Fruit fly (Drosophila melanogaster) whole organism, wandering third instar larva: Measurements from ENCODE around the gene CG3164.

Source experiments
- Abd-B ChIP-seq: fragments of >200 bp; optimal IDR thresholded peaks from 2 replicates; lab custom pipeline; 2017; ENCODE audit warnings: missing biosample characterization, missing genetic modification characterization
- CG32264 ChIP-seq: fragments of 200-800 bp; sonication (Bioruptor generic); optimal IDR thresholded peaks from 2 replicates; lab custom pipeline; 2016; ENCODE audit warnings: missing biosample characterization, missing genetic modification characterization
- Dfd ChIP-seq: fragments of >200 bp; optimal IDR thresholded peaks from 2 replicates; lab custom pipeline; 2017; ENCODE audit warnings: missing biosample characterization, missing genetic modification characterization
- Dif ChIP-seq: fragments of 200-275, 200-300 bp; sonication (Bioruptor generic); optimal IDR thresholded peaks from 2 replicates; lab custom pipeline; 2018; ENCODE audit warnings: missing biosample characterization, missing genetic modification characterization; ENCODE audit not compliant: partially characterized antibody
- GATAd ChIP-seq: sonication (Bioruptor generic); optimal IDR thresholded peaks from 2 replicates; lab custom pipeline; 2016; ENCODE audit warnings: missing biosample characterization, missing genetic modification characterization
- HLH106 ChIP-seq: fragments of 200-800 bp; optimal IDR thresholded peaks from 3 replicates; lab custom pipeline; 2019; ENCODE audit warnings: missing biosample characterization, mild to moderate bottlenecking, missing genetic modification characterization, moderate library complexity
- Hnf4 ChIP-seq: fragments of 200-800 bp; sonication (Bioruptor generic); optimal IDR thresholded peaks from 2 replicates; lab custom pipeline; 2016; ENCODE audit warnings: missing biosample characterization, mild to moderate bottlenecking, missing genetic modification characterization
- Hr83 ChIP-seq: fragments of 200-300 bp; sonication (Bioruptor generic); optimal IDR thresholded peaks from 2 replicates; lab custom pipeline; 2016; ENCODE audit warnings: missing biosample characterization, mild to moderate bottlenecking, missing genetic modification characterization, moderate library complexity; ENCODE audit not compliant: poor library complexity, severe bottlenecking
- Jra ChIP-seq: sonication (Bioruptor generic); optimal IDR thresholded peaks from 2 replicates; lab custom pipeline; 2016; ENCODE audit warnings: missing biosample characterization, missing genetic modification characterization
- Myc ChIP-seq: fragments of >200 bp; optimal IDR thresholded peaks from 2 replicates; lab custom pipeline; 2017
- N ChIP-seq: fragments of >200 bp; optimal IDR thresholded peaks from 2 replicates; lab custom pipeline; 2018; ENCODE audit warnings: missing biosample characterization, missing external identifiers, missing genetic modification characterization
- OdsH ChIP-seq: fragments of 200-800 bp; sonication (Bioruptor generic); optimal IDR thresholded peaks from 2 replicates; lab custom pipeline; 2016; ENCODE audit warnings: missing biosample characterization, mild to moderate bottlenecking, missing genetic modification characterization
- Rel ChIP-seq, 2 experiments: fragments of 200-800 bp; sonication (Bioruptor generic) in 1 of 2; optimal IDR thresholded peaks; 2 replicates in 1 of 2; 3 replicates in 1 of 2; lab custom pipeline; 2016 to 2019; ENCODE audit warnings: mild to moderate bottlenecking in 2 of 2, missing biosample characterization in 2 of 2, missing genetic modification characterization in 2 of 2, moderate library complexity in 1 of 2
- Vsx2 ChIP-seq: fragments of 200-300, 225-300 bp; sonication (Bioruptor generic); optimal IDR thresholded peaks from 2 replicates; lab custom pipeline; 2018; ENCODE audit warnings: missing biosample characterization, missing genetic modification characterization; ENCODE audit not compliant: partially characterized antibody
- br ChIP-seq: fragments of 200-800 bp; sonication (Bioruptor generic); optimal IDR thresholded peaks from 2 replicates; lab custom pipeline; 2016; ENCODE audit warnings: missing biosample characterization, missing genetic modification characterization
- brk ChIP-seq: fragments of 200-800 bp; sonication (Bioruptor generic); optimal IDR thresholded peaks from 2 replicates; lab custom pipeline; 2016; ENCODE audit warnings: missing biosample characterization, mild to moderate bottlenecking, missing genetic modification characterization
- dmrt93B ChIP-seq: fragments of 200-800 bp; sonication (Bioruptor generic); optimal IDR thresholded peaks from 2 replicates; lab custom pipeline; 2018; ENCODE audit warnings: missing biosample characterization, mild to moderate bottlenecking, missing genetic modification characterization
- dsf ChIP-seq: sonication (Bioruptor generic); optimal IDR thresholded peaks from 2 replicates; lab custom pipeline; 2016; ENCODE audit warnings: missing biosample characterization, missing genetic modification characterization, borderline replicate concordance
- foxo ChIP-seq, 2 experiments: fragments of 200-800 bp; sonication (Bioruptor generic); optimal IDR thresholded peaks; 2 replicates in 1 of 2; 3 replicates in 1 of 2; lab custom pipeline; 2016 to 2017; ENCODE audit warnings: missing biosample characterization in 2 of 2, missing genetic modification characterization in 2 of 2
- fru ChIP-seq: fragments of 200-800 bp; sonication (Bioruptor generic); optimal IDR thresholded peaks from 3 replicates; lab custom pipeline; 2016; ENCODE audit warnings: missing biosample characterization, mild to moderate bottlenecking, missing genetic modification characterization
- h ChIP-seq: fragments of 200-800 bp; sonication (Bioruptor generic); optimal IDR thresholded peaks from 3 replicates; lab custom pipeline; 2016; ENCODE audit warnings: missing biosample characterization, mild to moderate bottlenecking, missing genetic modification characterization
- jim ChIP-seq: fragments of 175-275, 200-325 bp; sonication (Bioruptor generic); optimal IDR thresholded peaks from 2 replicates; lab custom pipeline; 2016; ENCODE audit warnings: missing biosample characterization, mild to moderate bottlenecking, missing genetic modification characterization
- lola ChIP-seq: fragments of >200 bp; optimal IDR thresholded peaks from 2 replicates; lab custom pipeline; 2017; ENCODE audit warnings: missing biosample characterization, missing genetic modification characterization
- rgr ChIP-seq: fragments of 200-800 bp; sonication (Bioruptor generic); optimal IDR thresholded peaks from 3 replicates; lab custom pipeline; 2016; ENCODE audit warnings: missing biosample characterization, mild to moderate bottlenecking, missing genetic modification characterization
- usp ChIP-seq: fragments of >200 bp; optimal IDR thresholded peaks from 2 replicates; lab custom pipeline; 2017; ENCODE audit warnings: missing biosample characterization, missing genetic modification characterization

Gene CG3164

dm6 chr2L:128977-129941, 1.3 kb downstream of the CG3164 start (continued):
- TF ChIP-seq Jra (GFP tag; lab: Kevin White, UChicago), result peak; percentile 87
- TF ChIP-seq h (GFP tag; lab: Kevin White, UChicago), result peak; percentile 88
- TF ChIP-seq Rel (GFP tag; optimal IDR thresholded peaks at IDR 0.05; lab: Kevin White, UChicago), result peak; percentile 45
- peak; percentile 78 for TF ChIP-seq Rel (tag; optimal IDR thresholded peaks at IDR 0.05; lab: Kevin White, UChicago)
- peak; percentile 50 for TF ChIP-seq foxo (GFP tag; optimal IDR thresholded peaks at IDR 0.05; lab: Kevin White, UChicago)
- TF ChIP-seq, all 38 proteins: peak for 21

DNA sequence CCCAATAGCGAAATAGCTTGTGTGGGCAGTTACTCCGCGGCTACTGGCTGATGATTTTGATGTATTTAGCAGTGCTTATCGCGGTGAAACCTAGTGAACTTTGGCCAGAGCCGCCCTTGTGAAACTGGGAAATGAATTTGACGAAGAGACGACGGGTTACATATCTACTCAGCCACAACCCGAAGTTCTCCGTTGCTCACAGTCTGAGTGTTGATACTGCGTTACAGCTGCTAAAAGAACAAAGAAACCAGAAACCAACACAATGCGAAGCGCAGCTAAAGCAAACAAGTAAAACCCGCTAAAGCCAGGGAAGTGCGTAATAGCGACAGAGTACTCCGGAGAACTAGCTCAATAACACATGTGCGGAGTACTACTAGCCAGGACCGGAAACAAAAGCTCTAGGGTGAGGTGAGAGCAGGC, 2.3 kb downstream of the CG3164 start:
- TF ChIP-seq Abd-B (GFP tag; lab: Kevin White, UChicago) (no peak), OdsH (peak; percentile 17), dsf (GFP tag; lab: Kevin White, UChicago) (no peak), Hr83 (peak; percentile 67), br (GFP tag; lab: Kevin White, UChicago) (peak; percentile 13), h (GFP tag; lab: Kevin White, UChicago) (peak; percentile 16), dmrt93B (no peak), rgr (GFP tag; lab: Kevin White, UChicago) (peak; percentile 5), N (GFP tag; lab: Kevin White, UChicago) (no peak), Myc (lab: Kevin White, UChicago) (no peak), Rel (GFP tag; optimal IDR thresholded peaks at IDR 0.05; lab: Kevin White, UChicago) (no peak), Rel (tag; optimal IDR thresholded peaks at IDR 0.05; lab: Kevin White, UChicago) (no peak)

DNA sequence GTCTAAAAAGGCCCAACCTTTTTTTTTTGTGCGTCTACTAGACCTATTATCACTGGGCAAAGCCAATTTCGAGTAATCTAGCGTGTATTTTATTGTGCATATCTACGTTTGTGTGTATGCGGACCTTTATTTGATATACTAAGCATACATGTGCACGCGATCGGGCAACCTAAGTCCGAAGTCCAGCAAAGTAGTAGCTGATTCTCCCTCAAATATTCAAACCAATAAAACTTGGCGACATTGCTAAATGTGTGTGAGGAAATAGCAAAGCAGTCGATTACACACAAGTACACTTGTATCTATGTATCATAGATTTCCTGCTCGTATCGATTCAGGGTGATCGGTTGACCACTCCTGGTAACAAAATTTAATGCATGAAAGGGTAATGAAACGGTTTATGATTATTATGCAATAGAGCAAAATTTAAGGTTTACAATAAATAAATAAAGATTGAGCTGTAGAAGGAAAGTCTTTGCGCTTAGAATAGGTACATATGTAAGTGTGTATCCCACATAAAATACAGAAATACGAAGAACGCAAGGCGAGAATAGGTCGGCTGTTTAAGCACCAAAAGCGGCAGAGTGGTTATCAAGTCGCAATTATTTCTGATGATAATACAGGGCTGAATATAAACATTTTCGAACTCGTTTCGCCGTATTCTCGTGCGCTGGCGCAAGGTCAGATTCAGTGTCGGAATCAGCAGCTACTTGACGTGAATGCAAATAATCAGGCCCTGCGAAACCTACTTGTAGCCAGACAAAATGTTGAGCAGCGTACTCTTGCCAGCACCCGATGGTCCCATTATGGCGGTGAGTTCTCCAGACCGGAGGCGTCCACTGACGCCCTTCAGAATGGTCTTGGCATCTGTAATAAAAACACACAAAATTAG, 5.0 kb downstream of the CG3164 start:
- TF ChIP-seq Hnf4 (GFP tag; lab: Kevin White, UChicago) (peak; percentile 32), jim (GFP tag; lab: Kevin White, UChicago) (no peak), Abd-B (GFP tag; lab: Kevin White, UChicago) (no peak), brk (GFP tag; lab: Kevin White, UChicago) (no peak), lola (no peak), Hr83 (no peak), GATAd (no peak)
- TF ChIP-seq, all 38 proteins: peak for 1

DNA sequence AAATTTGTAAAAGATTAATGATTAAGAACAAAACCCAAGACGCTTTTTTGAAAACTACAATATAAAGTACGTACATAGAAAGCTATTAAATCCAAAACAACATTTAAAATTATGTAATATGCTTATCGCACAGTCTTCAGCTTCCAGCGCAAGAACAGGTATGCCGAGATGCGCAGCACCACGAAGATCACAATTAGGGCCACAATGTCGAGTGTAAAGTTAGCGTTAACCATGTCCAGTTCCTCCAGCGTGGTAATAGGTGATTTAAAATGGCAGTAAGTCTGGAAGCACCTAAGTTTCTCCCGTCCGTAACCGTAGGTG, 7.6 kb downstream of the CG3164 start:
- TF ChIP-seq fru (GFP tag; lab: Kevin White, UChicago), result no peak
- TF ChIP-seq Jra (GFP tag; lab: Kevin White, UChicago), result no peak
- no peak for TF ChIP-seq Dfd (GFP tag; lab: Kevin White, UChicago)
- TF ChIP-seq CG32264 (GFP tag; lab: Kevin White, UChicago), result no peak
- TF ChIP-seq usp (GFP tag; lab: Kevin White, UChicago), result no peak
- TF ChIP-seq HLH106 (tag; lab: Kevin White, UChicago), result no peak
- TF ChIP-seq Rel (GFP tag; optimal IDR thresholded peaks at IDR 0.05; lab: Kevin White, UChicago), result no peak
- no peak for TF ChIP-seq Rel (tag; optimal IDR thresholded peaks at IDR 0.05; lab: Kevin White, UChicago)
- no peak for TF ChIP-seq foxo (GFP tag; optimal IDR thresholded peaks at IDR 0.05; lab: Kevin White, UChicago)
- TF ChIP-seq Myc (lab: Kevin White, UChicago), result no peak
- no peak for TF ChIP-seq rgr (GFP tag; lab: Kevin White, UChicago)
- TF ChIP-seq Dif (GFP tag; lab: Kevin White, UChicago), result no peak
- no peak for TF ChIP-seq Vsx2 (GFP tag; lab: Kevin White, UChicago)
- no peak for TF ChIP-seq jim (GFP tag; lab: Kevin White, UChicago)
- no peak for TF ChIP-seq N (GFP tag; lab: Kevin White, UChicago)
